Worm (Caenorhabditis elegans): ENCODE measurements around the gene srz-59.

DNA sequence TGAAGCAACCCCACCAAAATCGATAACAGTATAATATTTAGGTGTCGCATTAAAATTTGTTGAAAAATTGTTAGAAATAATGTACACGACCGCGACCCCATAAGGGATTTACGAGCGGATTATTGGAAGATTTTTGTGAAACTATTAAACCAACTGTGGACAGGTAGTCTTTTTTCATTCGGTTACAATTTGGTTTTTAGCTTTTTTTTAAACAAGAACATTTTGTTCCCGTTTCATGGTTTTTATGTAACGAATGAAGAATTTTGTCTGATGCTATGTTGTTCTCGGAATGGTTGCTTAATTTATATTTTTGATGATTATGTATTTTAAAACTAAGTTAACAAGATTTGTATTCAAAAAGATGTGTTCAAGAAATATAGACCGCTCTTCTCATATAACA lies 44.5 kb downstream of the srz-59 start, which contains the start of gene R05A10.3:
- no peak for TF ChIP-seq rnt-1 (tag; optimal IDR thresholded peaks at IDR 0.05)
- no peak for TF ChIP-seq ceh-48 (tag; optimal IDR thresholded peaks at IDR 0.05)
- TF ChIP-seq dve-1 (tag; optimal IDR thresholded peaks at IDR 0.05), result no peak
- TF ChIP-seq F13H6.1 (tag; optimal IDR thresholded peaks at IDR 0.05), result no peak
- TF ChIP-seq lim-6 (tag; optimal IDR thresholded peaks at IDR 0.05), result no peak
- TF ChIP-seq fax-1 (tag; optimal IDR thresholded peaks at IDR 0.05), result no peak
- no peak for TF ChIP-seq elt-4 (tag; optimal IDR thresholded peaks at IDR 0.05)
- no peak for TF ChIP-seq unc-42 (tag; optimal IDR thresholded peaks at IDR 0.05)
- TF ChIP-seq ceh-2 (tag; optimal IDR thresholded peaks at IDR 0.05), result no peak
- TF ChIP-seq tbx-2 (tag; optimal IDR thresholded peaks at IDR 0.05), result no peak
- TF ChIP-seq unc-55 (GFP tag; optimal IDR thresholded peaks at IDR 0.05), result no peak
- TF ChIP-seq gmeb-2 (tag; optimal IDR thresholded peaks at IDR 0.05), result no peak

Measured in whole organism, late embryonic.